Fruit fly (Drosophila melanogaster) whole organism, pupa: ENCODE results near the gene ifc.

ENCODE experiments used
- CG32121 ChIP-seq: fragments of 200-800 bp; sonication (Bioruptor generic); IDR thresholded peaks from 2 replicates; pipeline ENCODE4 v1.3.6; 2022; ENCODE audit warnings: missing biosample characterization, missing genetic modification characterization
- CG34367 ChIP-seq: fragments of 200-800 bp; sonication (Bioruptor generic); optimal IDR thresholded peaks from 2 replicates; lab custom pipeline; 2018; ENCODE audit warnings: missing biosample characterization, mild to moderate bottlenecking, missing genetic modification characterization

- no peak for TF ChIP-seq CG34367
- TF ChIP-seq CG32121 (GFP tag; lab: Robert Waterston, UW), result no peak
These were observed 21.9 kb upstream of the ifc start for dm6 chr2L:5964211-5964610.
